Fruit fly (Drosophila melanogaster): ENCODE measurements around the gene CG34161.

The CG34161 gene

dm6 chr2L:10614660-10615479, 33.4 kb upstream of the CG34161 start (continued):
- TF ChIP-seq toy (GFP tag; IDR thresholded peaks at IDR 0.05): no peak
- TF ChIP-seq CG12391 (tag; optimal IDR thresholded peaks at IDR 0.05): no peak
- no peak for TF ChIP-seq kni (GFP tag; optimal IDR thresholded peaks at IDR 0.05)
- no peak for TF ChIP-seq CG6272 (GFP tag; IDR thresholded peaks at IDR 0.05)
- TF ChIP-seq CG15269 (tag; optimal IDR thresholded peaks at IDR 0.05): no peak
- no peak for TF ChIP-seq Asciz (GFP tag; optimal IDR thresholded peaks at IDR 0.05)
- no peak for TF ChIP-seq BEAF-32 (GFP tag; optimal IDR thresholded peaks at IDR 0.05)
- TF ChIP-seq bsh (GFP tag; optimal IDR thresholded peaks at IDR 0.05): no peak
- TF ChIP-seq psq (GFP tag; optimal IDR thresholded peaks at IDR 0.05): no peak
- peak; percentile 27; the same call in 1 of the 2 replicates for TF ChIP-seq stc (GFP tag; IDR thresholded peaks at IDR 0.05)
- TF ChIP-seq z (GFP tag; IDR thresholded peaks at IDR 0.05): peak; percentile 66; the same call in 2 of the 3 replicates
- TF ChIP-seq nmo (GFP tag; optimal IDR thresholded peaks at IDR 0.05): no peak
- no peak for TF ChIP-seq CG18599 (GFP tag; optimal IDR thresholded peaks at IDR 0.05)
- TF ChIP-seq Sry-δ (GFP tag; optimal IDR thresholded peaks at IDR 0.05): no peak
- TF ChIP-seq CG30431 (GFP tag; optimal IDR thresholded peaks at IDR 0.05): no peak
- TF ChIP-seq Deaf1 (tag; optimal IDR thresholded peaks at IDR 0.05): no peak
- no peak for TF ChIP-seq CG18619 (GFP tag; optimal IDR thresholded peaks at IDR 0.05)
- no peak for TF ChIP-seq zen (tag; optimal IDR thresholded peaks at IDR 0.05)
- TF ChIP-seq ERR (GFP tag; optimal IDR thresholded peaks at IDR 0.05): no peak
- TF ChIP-seq CG1602 (GFP tag; optimal IDR thresholded peaks at IDR 0.05): no peak
- TF ChIP-seq CG17912 (GFP tag; optimal IDR thresholded peaks at IDR 0.05): no peak
- TF ChIP-seq CG11456 (GFP tag; IDR thresholded peaks at IDR 0.05): no peak
- no peak for TF ChIP-seq CrebB (tag; optimal IDR thresholded peaks at IDR 0.05)
- TF ChIP-seq D (optimal IDR thresholded peaks at IDR 0.05): no peak
- no peak for TF ChIP-seq D (GFP tag; optimal IDR thresholded peaks at IDR 0.05)
- no peak for TF ChIP-seq CG11723 (GFP tag; optimal IDR thresholded peaks at IDR 0.05)
- TF ChIP-seq pnt (GFP tag; optimal IDR thresholded peaks at IDR 0.05): no peak
- peak; percentile 37; the same call in 1 of the 2 replicates for TF ChIP-seq CG9932 (GFP tag; IDR thresholded peaks at IDR 0.05)
- TF ChIP-seq CG1529 (GFP tag; optimal IDR thresholded peaks at IDR 0.05): no peak
- 0 out of 2 replicates have a peak, but pooled peaks have one; percentile 18 for TF ChIP-seq CG32532 (GFP tag; IDR thresholded peaks at IDR 0.05)
- no peak for TF ChIP-seq scrt (GFP tag; optimal IDR thresholded peaks at IDR 0.05)
- TF ChIP-seq CG9609 (GFP tag; optimal IDR thresholded peaks at IDR 0.05): no peak
- TF ChIP-seq crol (GFP tag; IDR thresholded peaks at IDR 0.05): peak; percentile 83
- no peak for TF ChIP-seq lov (optimal IDR thresholded peaks at IDR 0.05)
- 0 out of 3 replicates have a peak, but pooled peaks have one; percentile 55 for TF ChIP-seq lov (GFP tag; IDR thresholded peaks at IDR 0.05)
- TF ChIP-seq CG11093 (GFP tag; IDR thresholded peaks at IDR 0.05): no peak
- TF ChIP-seq Xrp1 (GFP tag; IDR thresholded peaks at IDR 0.05): peak; percentile 20; the same call in 1 of the 2 replicates
- TF ChIP-seq Meics (GFP tag; optimal IDR thresholded peaks at IDR 0.05): no peak
- no peak for TF ChIP-seq slou (GFP tag; optimal IDR thresholded peaks at IDR 0.05)
- TF ChIP-seq yki (optimal IDR thresholded peaks at IDR 0.05): no peak
- TF ChIP-seq grn (GFP tag; optimal IDR thresholded peaks at IDR 0.05): no peak
- no peak for TF ChIP-seq bab2 (GFP tag; optimal IDR thresholded peaks at IDR 0.05)
- TF ChIP-seq Med (GFP tag): peak; percentile 57
- no peak for TF ChIP-seq CG8388 (GFP tag; optimal IDR thresholded peaks at IDR 0.05)
- TF ChIP-seq CG14710 (tag; optimal IDR thresholded peaks at IDR 0.05): no peak
- no peak for TF ChIP-seq gt (GFP tag; IDR thresholded peaks at IDR 0.05)
- TF ChIP-seq CG15514 (GFP tag; optimal IDR thresholded peaks at IDR 0.05): no peak
- TF ChIP-seq Sox102F (GFP tag; optimal IDR thresholded peaks at IDR 0.05): peak; percentile 25
- TF ChIP-seq CG8944 (GFP tag; optimal IDR thresholded peaks at IDR 0.05): no peak
- no peak for TF ChIP-seq CG15479 (GFP tag; optimal IDR thresholded peaks at IDR 0.05)

Measured in whole organism, embryonic.